Worm (Caenorhabditis elegans): Measurements from ENCODE around the gene lgc-30.

ce11 chrIV:935725-936124 is 11.0 kb downstream of the lgc-30 start, which contains the start of gene F58H7.1:
- TF ChIP-seq nhr-11 (tag; optimal IDR thresholded peaks at IDR 0.05): no peak
- no peak for TF ChIP-seq pha-4 (tag; optimal IDR thresholded peaks at IDR 0.05)
- TF ChIP-seq nfya-1 (tag; optimal IDR thresholded peaks at IDR 0.05): no peak
- no peak for TF ChIP-seq ceh-6 (GFP tag; optimal IDR thresholded peaks at IDR 0.05)
- TF ChIP-seq hlh-30 (tag; optimal IDR thresholded peaks at IDR 0.05; ENCODE audit: insufficient read depth): no peak
- no peak for TF ChIP-seq hlh-6 (tag; optimal IDR thresholded peaks at IDR 0.05)
- TF ChIP-seq ama-1 (optimal IDR thresholded peaks at IDR 0.05): no peak
- no peak for TF ChIP-seq C08G9.2 (tag; optimal IDR thresholded peaks at IDR 0.05)
- TF ChIP-seq dve-1 (tag; optimal IDR thresholded peaks at IDR 0.05): no peak
- no peak for TF ChIP-seq ceh-22 (tag; optimal IDR thresholded peaks at IDR 0.05)
- TF ChIP-seq F13H6.1 (tag; optimal IDR thresholded peaks at IDR 0.05): no peak
- TF ChIP-seq hlh-15 (tag; optimal IDR thresholded peaks at IDR 0.05): no peak
- TF ChIP-seq fax-1 (tag; optimal IDR thresholded peaks at IDR 0.05): no peak
- TF ChIP-seq fkh-10 (GFP tag; optimal IDR thresholded peaks at IDR 0.05): no peak

All from whole organism, late embryonic.